Fruit fly (Drosophila melanogaster): ENCODE data around the gene tHMG2.

- TF ChIP-seq psq (optimal IDR thresholded peaks at IDR 0.05) (no peak), insv (optimal IDR thresholded peaks at IDR 0.05) (no peak), Sin3A (optimal IDR thresholded peaks at IDR 0.05) (no peak), h (optimal IDR thresholded peaks at IDR 0.05) (no peak), ttk (optimal IDR thresholded peaks at IDR 0.05) (no peak), Myc (optimal IDR thresholded peaks at IDR 0.05) (no peak)
Measured at dm6 chr3R:22522859-22523258, 30.1 kb downstream of the tHMG2 start.
